Worm (Caenorhabditis elegans): ENCODE results near the gene mut-7.

DNA sequence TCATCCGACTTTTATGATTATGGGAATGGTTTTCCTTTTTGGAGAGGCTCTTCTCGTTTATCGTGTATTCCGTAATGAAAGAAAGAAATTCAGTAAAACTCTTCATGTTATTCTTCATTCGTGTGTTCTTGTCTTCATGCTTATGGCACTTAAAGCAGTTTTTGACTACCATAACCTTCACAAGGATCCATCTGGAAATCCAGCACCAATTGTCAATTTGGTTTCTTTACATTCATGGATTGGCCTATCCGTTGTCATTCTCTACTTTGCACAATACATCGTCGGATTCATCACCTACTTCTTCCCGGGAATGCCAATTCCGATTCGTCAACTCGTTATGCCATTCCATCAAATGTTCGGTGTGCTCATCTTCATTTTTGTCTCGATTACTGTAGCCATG is 30.5 kb downstream of the mut-7 start:
- TF ChIP-seq ZK546.5 (tag; optimal IDR thresholded peaks at IDR 0.05): no peak
- no peak for TF ChIP-seq nhr-25 (tag; optimal IDR thresholded peaks at IDR 0.05)
- TF ChIP-seq unc-39 (tag; optimal IDR thresholded peaks at IDR 0.05): no peak
- no peak for TF ChIP-seq ceh-82 (tag; optimal IDR thresholded peaks at IDR 0.05)
- TF ChIP-seq unc-62 (GFP tag; optimal IDR thresholded peaks at IDR 0.05): no peak
- TF ChIP-seq nhr-23 (tag; optimal IDR thresholded peaks at IDR 0.05): no peak
- TF ChIP-seq fos-1 (tag; optimal IDR thresholded peaks at IDR 0.05): no peak
- TF ChIP-seq aly-2 (tag; optimal IDR thresholded peaks at IDR 0.05): no peak
- no peak for TF ChIP-seq skn-1 (tag; optimal IDR thresholded peaks at IDR 0.05)
- TF ChIP-seq alr-1 (tag; optimal IDR thresholded peaks at IDR 0.05): no peak
- no peak for TF ChIP-seq unc-55 (GFP tag; optimal IDR thresholded peaks at IDR 0.05)
- TF ChIP-seq mdl-1 (tag; optimal IDR thresholded peaks at IDR 0.05): no peak
- TF ChIP-seq nhr-11 (tag; optimal IDR thresholded peaks at IDR 0.05): no peak
- no peak for TF ChIP-seq lin-11 (tag; optimal IDR thresholded peaks at IDR 0.05)
